Worm (Caenorhabditis elegans): ENCODE results near the gene F36H9.7.

F36H9.7 gene

DNA sequence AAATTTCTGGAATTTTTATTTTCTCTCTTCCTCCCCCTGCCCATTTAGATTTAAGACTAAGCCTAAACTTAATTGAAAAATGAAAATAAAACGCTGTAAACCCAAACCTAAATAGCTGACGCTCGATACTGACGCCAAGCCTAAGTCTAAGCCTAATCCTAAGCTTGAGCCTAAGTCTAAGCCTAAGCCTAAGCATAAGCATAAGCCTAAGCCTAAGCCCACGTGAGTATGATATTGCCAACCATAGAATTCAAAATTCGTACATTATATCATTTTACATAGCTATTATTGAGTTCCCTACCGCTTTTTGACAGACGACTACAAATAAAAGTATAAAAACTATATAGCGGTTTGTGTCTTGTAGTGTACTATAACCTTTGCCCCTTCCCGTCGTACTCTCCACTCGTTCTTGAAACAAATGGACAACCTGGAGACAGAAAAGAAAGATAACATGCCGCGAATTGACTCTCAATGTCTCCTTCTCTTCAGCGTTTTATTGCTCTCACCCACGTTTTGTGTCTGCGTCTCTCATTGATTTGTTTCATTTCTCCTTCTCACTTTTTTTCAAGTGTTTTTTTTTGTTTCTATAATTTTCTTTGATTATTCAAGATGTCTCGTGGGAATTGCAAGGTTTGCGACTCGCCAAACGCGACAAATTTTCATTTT is 31.4 kb downstream of the F36H9.7 start, which contains the start of gene nhr-256 (continued):
- peak; percentile 54 for TF ChIP-seq swsn-7 (tag; optimal IDR thresholded peaks at IDR 0.05)
- TF ChIP-seq ceh-82 (tag; optimal IDR thresholded peaks at IDR 0.05) = peak; percentile 2 to 34 (median 13)
- peak; percentile 62 for TF ChIP-seq nhr-47 (tag; optimal IDR thresholded peaks at IDR 0.05)
- peak; percentile 84 for TF ChIP-seq nhr-20 (tag; optimal IDR thresholded peaks at IDR 0.05)
- peak; percentile 50 for TF ChIP-seq fkh-8 (tag; optimal IDR thresholded peaks at IDR 0.05)
- TF ChIP-seq elt-2 (tag; optimal IDR thresholded peaks at IDR 0.05) = peak; percentile 85
- no peak for TF ChIP-seq tlp-1 (tag; optimal IDR thresholded peaks at IDR 0.05)
- no peak for TF ChIP-seq nhr-84 (tag; optimal IDR thresholded peaks at IDR 0.05)
- no peak for TF ChIP-seq lin-39 (tag; optimal IDR thresholded peaks at IDR 0.05)
- peak; percentile 43 for TF ChIP-seq C16A3.4 (tag; optimal IDR thresholded peaks at IDR 0.05)
- TF ChIP-seq efl-1 (optimal IDR thresholded peaks at IDR 0.05) = peak; percentile 72 to 82
- peak; percentile 43 to 64 for TF ChIP-seq efl-1 (GFP tag; optimal IDR thresholded peaks at IDR 0.05 in 1 of 2)
- TF ChIP-seq mep-1 (tag; optimal IDR thresholded peaks at IDR 0.05) = peak; percentile 61
- TF ChIP-seq nhr-85 (tag) = peak; percentile 84
- TF ChIP-seq fkh-4 (tag; optimal IDR thresholded peaks at IDR 0.05; ENCODE audit: borderline replicate concordance) = no peak
- TF ChIP-seq nhr-12 (tag; optimal IDR thresholded peaks at IDR 0.05) = peak; percentile 29
- peak; percentile 38 for TF ChIP-seq fos-1 (tag; optimal IDR thresholded peaks at IDR 0.05)
- TF ChIP-seq sox-4 (tag; optimal IDR thresholded peaks at IDR 0.05) = no peak
- peak; percentile 84 for TF ChIP-seq snu-23 (GFP tag; optimal IDR thresholded peaks at IDR 0.05)
- no peak for TF ChIP-seq vab-15 (tag; optimal IDR thresholded peaks at IDR 0.05)
- no peak for TF ChIP-seq ceh-8 (GFP tag; optimal IDR thresholded peaks at IDR 0.05)
- peak; percentile 40 for TF ChIP-seq dsc-1 (tag; optimal IDR thresholded peaks at IDR 0.05)
- TF ChIP-seq isw-1 (GFP tag; IDR thresholded peaks at IDR 0.05) = no peak
- peak; percentile 32 for TF ChIP-seq lir-3 (tag; optimal IDR thresholded peaks at IDR 0.05; ENCODE audit: poor library complexity)
- no peak for TF ChIP-seq mab-9 (GFP tag; IDR thresholded peaks at IDR 0.05)
- peak; percentile 60 for TF ChIP-seq rnt-1 (tag; optimal IDR thresholded peaks at IDR 0.05)
- TF ChIP-seq nhr-76 (tag; optimal IDR thresholded peaks at IDR 0.05) = no peak
- no peak for TF ChIP-seq zag-1 (tag; optimal IDR thresholded peaks at IDR 0.05)
- peak; percentile 35 for TF ChIP-seq nhr-11 (tag; optimal IDR thresholded peaks at IDR 0.05)
- TF ChIP-seq zip-4 (GFP tag; optimal IDR thresholded peaks at IDR 0.05) = no peak
- TF ChIP-seq snpc-4 (tag; optimal IDR thresholded peaks at IDR 0.05) = peak; percentile 52
- TF ChIP-seq hpl-2 (GFP tag; optimal IDR thresholded peaks at IDR 0.05) = peak; percentile 4
- peak; percentile 37 for TF ChIP-seq skn-1 (tag; optimal IDR thresholded peaks at IDR 0.05)

DNA sequence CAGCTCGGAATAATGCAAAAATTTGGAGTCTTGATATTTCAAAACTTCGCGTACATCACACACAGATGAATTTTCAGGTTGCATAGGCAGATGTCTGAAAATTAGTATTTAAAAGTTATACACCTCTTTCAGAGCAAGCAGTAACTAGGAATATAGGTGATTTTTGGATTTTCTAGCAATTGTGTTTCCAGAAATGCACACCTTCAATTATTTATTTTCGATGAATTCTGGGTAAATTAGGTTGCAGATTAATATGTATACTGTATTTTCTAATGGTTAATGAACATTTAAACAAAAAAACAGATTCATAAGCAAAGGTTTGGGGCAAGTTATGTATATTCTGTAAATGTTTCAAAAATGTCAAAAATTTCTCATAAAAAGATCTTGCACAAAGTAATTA is 33.6 kb downstream of the F36H9.7 start, which contains the start of gene srab-25:
TSS of gene srab-25 (minus strand) at position 101 of the 400 bp plus-strand sequence.
- TF ChIP-seq ceh-88 (GFP tag; IDR thresholded peaks at IDR 0.05) (no peak), mef-2 (tag; optimal IDR thresholded peaks at IDR 0.05) (no peak), nhr-76 (tag; optimal IDR thresholded peaks at IDR 0.05) (no peak), lin-35 (GFP tag; optimal IDR thresholded peaks at IDR 0.05) (no peak), lin-14 (GFP tag; optimal IDR thresholded peaks at IDR 0.05) (no peak), dsc-1 (tag; optimal IDR thresholded peaks at IDR 0.05) (no peak), lir-3 (tag; optimal IDR thresholded peaks at IDR 0.05; ENCODE audit: poor library complexity) (no peak), nhr-47 (tag; optimal IDR thresholded peaks at IDR 0.05) (no peak), egl-13 (tag; optimal IDR thresholded peaks at IDR 0.05) (no peak), unc-30 (tag; optimal IDR thresholded peaks at IDR 0.05) (no peak), mdl-1 (tag; optimal IDR thresholded peaks at IDR 0.05) (no peak), ceh-90 (tag; optimal IDR thresholded peaks at IDR 0.05) (no peak), ceh-8 (GFP tag; optimal IDR thresholded peaks at IDR 0.05) (no peak), hlh-4 (tag; optimal IDR thresholded peaks at IDR 0.05) (no peak), ces-1 (GFP tag; optimal IDR thresholded peaks at IDR 0.05) (no peak)
